Worm (Caenorhabditis elegans) whole organism, late embryonic: ENCODE data around the gene ints-11.

ENCODE experiments used
- F13H6.1 ChIP-seq: sonication (generic microtip); optimal IDR thresholded peaks from 2 replicates; lab custom pipeline; 2016; ENCODE audit warnings: missing genetic modification characterization, missing compliant biosample characterization
- K02D7.2 ChIP-seq: sonication (generic microtip); optimal IDR thresholded peaks from 2 replicates; lab custom pipeline; 2017; ENCODE audit warnings: mild to moderate bottlenecking, missing genetic modification characterization, missing compliant biosample characterization
- K09A11.1 ChIP-seq: sonication (generic microtip); optimal IDR thresholded peaks from 2 replicates; lab custom pipeline; 2017; ENCODE audit warnings: antibody characterized with exemption, mild to moderate bottlenecking, missing genetic modification characterization, missing compliant biosample characterization; ENCODE audit not compliant: insufficient read depth
- ceh-14 ChIP-seq: sonication (generic microtip); optimal IDR thresholded peaks from 2 replicates; lab custom pipeline; 2016; ENCODE audit warnings: missing genotype, missing genetic modification characterization, missing compliant biosample characterization
- ceh-18 ChIP-seq: sonication (generic microtip); optimal IDR thresholded peaks from 2 replicates; lab custom pipeline; 2016; ENCODE audit warnings: missing genetic modification characterization, missing compliant biosample characterization
- ceh-19 ChIP-seq: fragments of 200-800 bp; sonication (Bioruptor generic); optimal IDR thresholded peaks from 2 replicates; lab custom pipeline; 2018; ENCODE audit warnings: mild to moderate bottlenecking, missing genetic modification characterization, missing compliant biosample characterization
- ceh-2 ChIP-seq: sonication (generic microtip); optimal IDR thresholded peaks from 2 replicates; lab custom pipeline; 2016; ENCODE audit warnings: missing genotype, missing genetic modification characterization, missing compliant biosample characterization
- ceh-31 ChIP-seq: sonication (generic microtip); optimal IDR thresholded peaks from 2 replicates; lab custom pipeline; 2016; ENCODE audit warnings: missing genetic modification characterization, missing compliant biosample characterization
- ceh-48 ChIP-seq: sonication (generic microtip); optimal IDR thresholded peaks from 2 replicates; lab custom pipeline; 2016; ENCODE audit warnings: missing genetic modification characterization, inconsistent platforms, missing compliant biosample characterization
- che-1 ChIP-seq: sonication (generic microtip); optimal IDR thresholded peaks from 2 replicates; lab custom pipeline; 2016; ENCODE audit warnings: mild to moderate bottlenecking, missing genetic modification characterization, missing compliant biosample characterization
- dve-1 ChIP-seq: sonication (generic microtip); optimal IDR thresholded peaks from 2 replicates; lab custom pipeline; 2017; ENCODE audit warnings: antibody characterized with exemption, mild to moderate bottlenecking, missing genetic modification characterization, missing compliant biosample characterization
- elt-2 ChIP-seq: sonication (generic microtip); optimal IDR thresholded peaks from 2 replicates; lab custom pipeline; 2016; ENCODE audit warnings: missing genetic modification reagents, missing genetic modification characterization, missing compliant biosample characterization
- elt-4 ChIP-seq: sonication (generic microtip); optimal IDR thresholded peaks from 2 replicates; lab custom pipeline; 2016; ENCODE audit warnings: missing genetic modification characterization, missing compliant biosample characterization
- ets-4 ChIP-seq: sonication (generic microtip); optimal IDR thresholded peaks from 2 replicates; lab custom pipeline; 2016; ENCODE audit warnings: missing genetic modification characterization, missing compliant biosample characterization
- eyg-1 ChIP-seq: sonication (generic microtip); optimal IDR thresholded peaks from 2 replicates; lab custom pipeline; 2016; ENCODE audit warnings: missing genotype, missing genetic modification characterization, missing compliant biosample characterization
- fax-1 ChIP-seq: sonication (generic microtip); optimal IDR thresholded peaks from 2 replicates; lab custom pipeline; 2016; ENCODE audit warnings: missing genotype, missing genetic modification characterization, missing compliant biosample characterization
- hlh-30 ChIP-seq: sonication (generic microtip); optimal IDR thresholded peaks from 2 replicates; lab custom pipeline; 2017; ENCODE audit warnings: antibody characterized with exemption, missing genetic modification characterization, missing compliant biosample characterization; ENCODE audit not compliant: insufficient read depth
- hlh-6 ChIP-seq: sonication (generic microtip); optimal IDR thresholded peaks from 2 replicates; lab custom pipeline; 2016; ENCODE audit warnings: missing genotype, missing genetic modification characterization, missing compliant biosample characterization
- hlh-8 ChIP-seq: sonication (generic microtip); optimal IDR thresholded peaks from 2 replicates; lab custom pipeline; 2016; ENCODE audit warnings: missing genotype, missing genetic modification characterization, missing compliant biosample characterization
- lin-11 ChIP-seq: fragments of 200-800 bp; sonication (Bioruptor generic); optimal IDR thresholded peaks from 2 replicates; lab custom pipeline; 2018; ENCODE audit warnings: mild to moderate bottlenecking, missing genetic modification characterization, missing compliant biosample characterization
- mec-3 ChIP-seq: sonication (generic microtip); optimal IDR thresholded peaks from 2 replicates; lab custom pipeline; 2016; ENCODE audit warnings: borderline replicate concordance, missing genetic modification characterization, missing compliant biosample characterization
- npax-4 ChIP-seq: sonication (generic microtip); optimal IDR thresholded peaks from 2 replicates; lab custom pipeline; 2016; ENCODE audit warnings: missing genetic modification characterization, missing compliant biosample characterization
- pag-3 ChIP-seq: sonication (generic microtip); optimal IDR thresholded peaks from 2 replicates; lab custom pipeline; 2016; ENCODE audit warnings: missing compliant biosample characterization, missing genetic modification characterization, borderline replicate concordance
- pax-1 ChIP-seq: fragments of 150-350 bp; optimal IDR thresholded peaks from 2 replicates; lab custom pipeline; 2014; ENCODE audit warnings: missing biosample characterization, missing genetic modification characterization
- pqm-1 ChIP-seq: sonication (generic microtip); optimal IDR thresholded peaks from 2 replicates; lab custom pipeline; 2016; ENCODE audit warnings: missing genetic modification characterization, missing compliant biosample characterization
- pros-1 ChIP-seq: fragments of 150-350 bp; optimal IDR thresholded peaks from 2 replicates; lab custom pipeline; 2014; ENCODE audit warnings: missing biosample characterization, missing genetic modification reagents, missing genetic modification characterization
- ref-2 ChIP-seq: sonication (generic microtip); optimal IDR thresholded peaks from 2 replicates; lab custom pipeline; 2016; ENCODE audit warnings: missing genetic modification characterization, missing compliant biosample characterization
- sdc-2 ChIP-seq: sonication (generic microtip); optimal IDR thresholded peaks from 2 replicates; lab custom pipeline; 2016; ENCODE audit warnings: missing genotype, missing genetic modification characterization, missing compliant biosample characterization
- sox-2 ChIP-seq: fragments of 200-800 bp; sonication (Bioruptor generic); IDR thresholded peaks from 2 replicates; pipeline ENCODE4 v1.3.6; 2022; ENCODE audit warnings: missing genetic modification reagents, missing genetic modification characterization, missing compliant biosample characterization
- ttx-3 ChIP-seq: sonication (generic microtip); optimal IDR thresholded peaks from 2 replicates; lab custom pipeline; 2016; ENCODE audit warnings: missing genetic modification reagents, missing genetic modification characterization, missing compliant biosample characterization
- unc-42 ChIP-seq: sonication (generic microtip); optimal IDR thresholded peaks from 2 replicates; lab custom pipeline; 2016; ENCODE audit warnings: missing genotype, missing genetic modification characterization, missing compliant biosample characterization
- unc-55 ChIP-seq: sonication (generic microtip); optimal IDR thresholded peaks from 2 replicates; lab custom pipeline; 2017; ENCODE audit warnings: missing biosample characterization, missing genetic modification reagents, missing genetic modification characterization
- zip-5 ChIP-seq: sonication (generic microtip); optimal IDR thresholded peaks from 2 replicates; lab custom pipeline; 2016; ENCODE audit warnings: missing genetic modification characterization, missing compliant biosample characterization
- ztf-16 ChIP-seq: sonication (generic microtip); optimal IDR thresholded peaks from 2 replicates; lab custom pipeline; 2017; ENCODE audit warnings: missing genetic modification characterization, missing compliant biosample characterization

The ints-11 gene

DNA sequence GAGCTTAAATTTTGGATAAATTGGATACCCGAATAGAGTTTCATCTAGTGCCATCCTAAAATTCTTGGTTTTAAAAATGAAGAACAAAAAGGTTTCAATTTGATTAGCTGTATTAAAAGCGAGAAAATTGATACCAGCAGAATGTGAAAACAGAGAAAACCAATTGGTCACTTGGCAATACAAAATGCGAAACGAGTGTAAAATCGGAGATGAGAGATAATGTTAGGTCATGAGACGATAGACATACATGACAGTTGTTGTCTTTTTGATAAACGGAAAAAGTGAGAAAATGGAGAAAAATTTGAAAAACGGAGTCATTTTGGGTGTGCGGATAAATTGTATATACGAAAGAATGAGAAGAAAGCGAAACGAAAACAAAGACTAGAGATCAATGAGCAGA, 38.3 kb downstream of the ints-11 start, which contains the start of gene sfxn-5:
Gene sfxn-5 (minus strand): TSS at position 55 of the 400 bp plus-strand sequence.
- TF ChIP-seq sox-2 (GFP tag; lab: Robert Waterston, UW) (no peak), unc-55 (peak; percentile 35), ceh-14 (tag; lab: Kevin White, UChicago) (no peak), ceh-18 (peak; percentile 50)

ce11 chrII:8102041-8102440, 41.2 kb downstream of the ints-11 start, which contains the start of gene sre-2:
sre-2 (minus strand) TSS chrII:8102141.
- no peak for TF ChIP-seq unc-42
- no peak for TF ChIP-seq ets-4 (tag; lab: Kevin White, UChicago)
- no peak for TF ChIP-seq che-1 (tag; lab: Kevin White, UChicago)
- TF ChIP-seq ztf-16, result no peak
- no peak for TF ChIP-seq elt-2 (tag; lab: Kevin White, UChicago)
- no peak for TF ChIP-seq pqm-1 (tag; lab: Kevin White, UChicago)
- TF ChIP-seq ceh-31 (tag; lab: Kevin White, UChicago), result no peak
- TF ChIP-seq ref-2, result no peak
- TF ChIP-seq F13H6.1 (tag; lab: Kevin White, UChicago), result no peak
- TF ChIP-seq zip-5 (tag; lab: Kevin White, UChicago), result no peak

DNA sequence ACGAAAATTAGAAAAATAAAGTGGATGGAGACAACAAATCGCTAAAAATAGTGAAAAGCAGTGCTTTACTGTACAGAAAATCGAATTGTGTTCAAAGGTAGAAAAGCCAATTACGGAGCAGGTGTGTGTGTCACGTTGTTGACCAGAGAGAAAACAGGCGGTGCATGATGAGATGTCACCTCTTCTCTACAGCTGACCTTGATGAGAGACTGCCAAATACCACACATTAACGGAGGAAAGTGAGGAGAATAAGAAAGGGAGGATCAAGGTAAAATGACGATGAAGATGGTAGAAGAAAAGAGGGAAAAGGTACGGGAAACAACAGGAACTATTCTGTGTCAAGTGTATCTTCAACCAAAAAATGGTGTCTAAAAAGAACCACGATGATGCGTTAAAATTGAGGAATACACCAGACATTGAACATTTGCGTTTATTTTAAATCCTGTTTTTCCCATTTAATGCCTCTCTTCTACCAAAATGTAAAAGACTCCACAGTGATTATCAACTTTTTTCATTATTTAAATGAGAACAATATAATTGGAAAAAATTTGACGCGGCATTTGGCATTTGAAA, 44.0 kb downstream of the ints-11 start:
- peak; percentile 40 for TF ChIP-seq hlh-30
- no peak for TF ChIP-seq ttx-3 (tag; lab: Kevin White, UChicago)

ce11 chrII:8093914-8094313, 49.4 kb downstream of the ints-11 start:
- TF ChIP-seq elt-4 (no peak), che-1 (tag; lab: Kevin White, UChicago) (no peak), unc-42 (no peak), mec-3 (tag; lab: Kevin White, UChicago) (no peak), ceh-19 (GFP tag; lab: Kevin White, UChicago) (no peak), hlh-6 (tag; lab: Kevin White, UChicago) (no peak), ceh-48 (tag; lab: Kevin White, UChicago) (no peak), lin-11 (tag; lab: Kevin White, UChicago) (no peak), K09A11.1 (tag; lab: Kevin White, UChicago) (no peak), ceh-2 (tag; lab: Kevin White, UChicago) (no peak)
- TF ChIP-seq, all 69 proteins: peak for 0

ce11 chrII:8093283-8093682, 50.0 kb downstream of the ints-11 start:
- TF ChIP-seq ztf-16 (no peak), npax-4 (tag; lab: Kevin White, UChicago) (no peak), che-1 (tag; lab: Kevin White, UChicago) (no peak), fax-1 (tag; lab: Kevin White, UChicago) (no peak), ceh-18 (no peak), sdc-2 (tag; lab: Kevin White, UChicago) (no peak), eyg-1 (tag; lab: Kevin White, UChicago) (no peak), pag-3 (tag; lab: Kevin White, UChicago) (no peak), K02D7.2 (tag; lab: Kevin White, UChicago) (no peak), pros-1 (no peak), hlh-8 (no peak), pax-1 (no peak), dve-1 (tag; lab: Kevin White, UChicago) (no peak), ref-2 (no peak)
